Fruit fly (Drosophila melanogaster) whole organism, pupa: Measurements from ENCODE around the gene mld.

ENCODE experiments used
- CG10348 ChIP-seq: fragments of 200-800 bp; sonication (Bioruptor generic); IDR thresholded peaks from 2 replicates; pipeline ENCODE4 v1.3.6; 2022; ENCODE audit warnings: missing biosample characterization, missing genetic modification characterization
- CG13204 ChIP-seq: fragments of 200-800 bp; sonication (Bioruptor generic); optimal IDR thresholded peaks from 2 replicates; lab custom pipeline; 2018; ENCODE audit warnings: missing biosample characterization, mild to moderate bottlenecking, missing genetic modification characterization, moderate library complexity
- CG17806 ChIP-seq: fragments of 200-800 bp; sonication (Bioruptor generic); optimal IDR thresholded peaks from 2 replicates; lab custom pipeline; 2018; ENCODE audit warnings: missing biosample characterization, mild to moderate bottlenecking, missing genetic modification characterization, moderate library complexity
- CG8159 ChIP-seq: fragments of 200-800 bp; sonication (Bioruptor generic); optimal IDR thresholded peaks from 3 replicates; lab custom pipeline; 2018; ENCODE audit warnings: missing biosample characterization, mild to moderate bottlenecking, missing genetic modification characterization, moderate library complexity
- CG8301 ChIP-seq: fragments of 200-800 bp; sonication (Bioruptor generic); optimal IDR thresholded peaks from 2 replicates; lab custom pipeline; 2018; ENCODE audit warnings: missing biosample characterization, mild to moderate bottlenecking, missing genetic modification characterization
- CG9948 ChIP-seq: fragments of 200-800 bp; sonication (Bioruptor generic); optimal IDR thresholded peaks from 2 replicates; lab custom pipeline; 2018; ENCODE audit warnings: missing biosample characterization, mild to moderate bottlenecking, missing genetic modification characterization, moderate library complexity
- EcR ChIP-seq: fragments of 200-800 bp; sonication (Bioruptor generic); optimal IDR thresholded peaks from 3 replicates; lab custom pipeline; 2019; ENCODE audit warnings: missing biosample characterization, missing genetic modification characterization, mild to moderate bottlenecking, moderate library complexity, missing genetic modification reagents
- Ets98B ChIP-seq: fragments of 200-800 bp; sonication (Bioruptor generic); IDR thresholded peaks from 2 replicates; pipeline ENCODE4 v1.3.6; 2022; ENCODE audit warnings: missing biosample characterization, missing genetic modification characterization
- Pif1A ChIP-seq: fragments of 200-800 bp; sonication (Bioruptor generic); optimal IDR thresholded peaks from 3 replicates; lab custom pipeline; 2016; ENCODE audit warnings: missing biosample characterization, missing genetic modification characterization
- Snoo ChIP-seq: fragments of 200-800 bp; sonication (Bioruptor generic); optimal IDR thresholded peaks from 3 replicates; lab custom pipeline; 2017; ENCODE audit warnings: missing biosample characterization, mild to moderate bottlenecking, missing genetic modification characterization, inconsistent platforms
- fd96Ca ChIP-seq: fragments of 200-800 bp; sonication (Bioruptor generic); IDR thresholded peaks from 3 replicates; pipeline ENCODE4 v1.3.6; 2022; ENCODE audit warnings: missing biosample characterization, missing genetic modification characterization

- TF ChIP-seq CG17806 (tag; lab: Kevin White, UChicago) (no peak), fd96Ca (no peak), EcR (no peak), CG9948 (tag; lab: Kevin White, UChicago) (no peak), Pif1A (no peak), CG13204 (GFP tag; lab: Kevin White, UChicago) (no peak), Ets98B (GFP tag; lab: Robert Waterston, UW) (no peak), CG8159 (no peak), CG8301 (tag; lab: Kevin White, UChicago) (no peak), Snoo (tag; lab: Kevin White, UChicago) (no peak), CG10348 (no peak)
Measured at dm6 chr3R:24548216-24548615, 37.2 kb upstream of the mld start.
